Fruit fly (Drosophila melanogaster) whole organism, embryonic: ENCODE results near the gene Nulp1.

Experiments
- ATbp ChIP-seq: fragments of 200-800 bp; sonication (Bioruptor generic); optimal IDR thresholded peaks from 2 replicates; lab custom pipeline; 2017; ENCODE audit warnings: missing biosample characterization, mild to moderate bottlenecking, missing genetic modification characterization, missing genetic modification reagents
- Aef1 ChIP-seq: fragments of 200-800 bp; sonication (Bioruptor generic); IDR thresholded peaks from 3 replicates; pipeline ENCODE4 v1.3.6; 2022; ENCODE audit warnings: missing biosample characterization, missing genetic modification characterization
- CG10543 ChIP-seq: fragments of 200-800 bp; sonication (Bioruptor generic); optimal IDR thresholded peaks from 3 replicates; lab custom pipeline; 2017; ENCODE audit warnings: missing biosample characterization, mild to moderate bottlenecking, missing genetic modification characterization, moderate library complexity
- CG12942 ChIP-seq: fragments of 200-800 bp; sonication (Bioruptor generic); optimal IDR thresholded peaks from 3 replicates; lab custom pipeline; 2016; ENCODE audit warnings: missing biosample characterization, missing genetic modification characterization
- CG13287 ChIP-seq: fragments of 200-800 bp; sonication (Bioruptor generic); IDR thresholded peaks from 2 replicates; pipeline ENCODE4 v1.3.6; 2022; ENCODE audit warnings: missing biosample characterization, missing genetic modification characterization; ENCODE audit not compliant: partially characterized antibody
- CG13894 ChIP-seq: fragments of 200-800 bp; sonication (Bioruptor generic); optimal IDR thresholded peaks from 3 replicates; lab custom pipeline; 2018; ENCODE audit warnings: missing biosample characterization, mild to moderate bottlenecking, missing genetic modification characterization, moderate library complexity
- CG14667 ChIP-seq: fragments of 200-800 bp; sonication (Bioruptor generic); IDR thresholded peaks from 2 replicates; pipeline ENCODE4 v1.3.6; 2022; ENCODE audit warnings: missing biosample characterization, missing genetic modification characterization
- CG15269 ChIP-seq: fragments of 200-800 bp; sonication (Bioruptor generic); optimal IDR thresholded peaks from 2 replicates; lab custom pipeline; 2018; ENCODE audit warnings: missing biosample characterization, mild to moderate bottlenecking, missing genetic modification characterization, moderate library complexity
- CG15696 ChIP-seq: fragments of 200-800 bp; sonication (Bioruptor generic); optimal IDR thresholded peaks from 2 replicates; lab custom pipeline; 2019; ENCODE audit warnings: missing biosample characterization, mild to moderate bottlenecking, missing genetic modification characterization, moderate library complexity
- CG17359 ChIP-seq: fragments of 200-800 bp; sonication (Bioruptor generic); optimal IDR thresholded peaks from 3 replicates; lab custom pipeline; 2018; ENCODE audit warnings: missing biosample characterization, mild to moderate bottlenecking, missing genetic modification characterization, moderate library complexity
- CG1792 ChIP-seq: fragments of 200-800 bp; sonication (Bioruptor generic); optimal IDR thresholded peaks from 2 replicates; lab custom pipeline; 2016; ENCODE audit warnings: missing biosample characterization, missing genetic modification characterization
- CG18011 ChIP-seq: fragments of 200-800 bp; sonication (Bioruptor generic); optimal IDR thresholded peaks from 2 replicates; lab custom pipeline; 2017; ENCODE audit warnings: missing biosample characterization, missing genetic modification characterization, mild to moderate bottlenecking, moderate library complexity, missing genotype
- CG2199 ChIP-seq: fragments of 200-800 bp; sonication (Bioruptor generic); IDR thresholded peaks from 3 replicates; pipeline ENCODE4 v1.3.6; 2022; ENCODE audit warnings: missing biosample characterization, missing genetic modification characterization
- CG34224 ChIP-seq: fragments of 200-800 bp; sonication (Bioruptor generic); IDR thresholded peaks from 3 replicates; pipeline ENCODE4 v1.3.6; 2022; ENCODE audit warnings: missing biosample characterization, missing genetic modification characterization; ENCODE audit not compliant: partially characterized antibody
- CG6654 ChIP-seq: fragments of 200-800 bp; sonication (Bioruptor generic); optimal IDR thresholded peaks from 2 replicates; lab custom pipeline; 2017; ENCODE audit warnings: missing biosample characterization, mild to moderate bottlenecking, missing genetic modification characterization
- CG8290 ChIP-seq, 3 experiments: fragments of 200-800 bp; sonication (Bioruptor generic); optimal IDR thresholded peaks; 2 replicates each; lab custom pipeline; 2016 to 2019; ENCODE audit warnings: missing biosample characterization in 3 of 3, missing genetic modification characterization in 3 of 3, mild to moderate bottlenecking in 2 of 3, moderate library complexity in 1 of 3
- CG9437 ChIP-seq: fragments of 200-800 bp; sonication (Bioruptor generic); optimal IDR thresholded peaks from 2 replicates; lab custom pipeline; 2018; ENCODE audit warnings: missing biosample characterization, mild to moderate bottlenecking, missing genetic modification characterization
- Dbx ChIP-seq: fragments of 200-800 bp; sonication (Bioruptor generic); IDR thresholded peaks from 3 replicates; pipeline ENCODE4 v1.3.6; 2022; ENCODE audit warnings: missing biosample characterization, missing genetic modification characterization
- Deaf1 ChIP-seq: fragments of 200-800 bp; optimal IDR thresholded peaks from 3 replicates; lab custom pipeline; 2019; ENCODE audit warnings: missing biosample characterization, mild to moderate bottlenecking, missing genetic modification characterization, moderate library complexity
- Dip2 ChIP-seq: fragments of 200-800 bp; sonication (Bioruptor generic); IDR thresholded peaks from 2 replicates; pipeline ENCODE4 v1.3.6; 2022; ENCODE audit warnings: missing biosample characterization, missing genetic modification characterization
- Dref ChIP-seq: fragments of 200-800 bp; sonication (Bioruptor generic); IDR thresholded peaks from 2 replicates; pipeline ENCODE4 v1.3.6; 2022; ENCODE audit warnings: missing biosample characterization, missing genetic modification characterization
- Fer1 ChIP-seq: fragments of 200-800 bp; sonication (Bioruptor generic); optimal IDR thresholded peaks from 2 replicates; lab custom pipeline; 2017; ENCODE audit warnings: missing biosample characterization, mild to moderate bottlenecking, missing genetic modification characterization
- Gsc ChIP-seq: fragments of 200-800 bp; sonication (Bioruptor generic); IDR thresholded peaks from 2 replicates; pipeline ENCODE4 v1.3.6; 2022; ENCODE audit warnings: missing biosample characterization, missing genetic modification characterization
- MBD-R2 ChIP-seq: fragments of 200-800 bp; sonication (Bioruptor generic); IDR thresholded peaks from 2 replicates; pipeline ENCODE4 v1.3.6; 2022; ENCODE audit warnings: missing biosample characterization, missing genetic modification characterization
- Mad ChIP-seq: fragments of 200-800 bp; sonication (Bioruptor generic); optimal IDR thresholded peaks from 2 replicates; lab custom pipeline; 2016; ENCODE audit warnings: missing biosample characterization, missing genetic modification characterization
- Med ChIP-seq: fragments of 200-800 bp; sonication (Bioruptor generic); peaks from one replicate; lab custom pipeline; 2016; ENCODE audit warnings: missing biosample characterization, missing genetic modification characterization, mild to moderate bottlenecking, inconsistent platforms, moderate library complexity
- Mrtf ChIP-seq: fragments of 200-800 bp; sonication (Bioruptor generic); IDR thresholded peaks from 3 replicates; pipeline ENCODE4 v1.3.6; 2022; ENCODE audit warnings: missing biosample characterization, missing genetic modification characterization
- Oaz ChIP-seq: fragments of 200-800 bp; sonication (Bioruptor generic); IDR thresholded peaks from 2 replicates; pipeline ENCODE4 v1.3.6; 2022; ENCODE audit warnings: missing biosample characterization, missing genetic modification characterization
- Pdp1 ChIP-seq, 2 experiments: fragments of 200-800 bp; sonication (Bioruptor generic); optimal IDR thresholded peaks; 3 replicates each; lab custom pipeline; 2016; ENCODE audit warnings: missing biosample characterization in 2 of 2, missing genetic modification characterization in 2 of 2, mild to moderate bottlenecking in 1 of 2, moderate library complexity in 1 of 2
- Sin3A ChIP-seq: fragments of >200 bp; optimal IDR thresholded peaks from 2 replicates; lab custom pipeline; 2018
- Spps ChIP-seq: fragments of 200-800 bp; sonication (Bioruptor generic); optimal IDR thresholded peaks from 2 replicates; lab custom pipeline; 2018; ENCODE audit warnings: missing biosample characterization, mild to moderate bottlenecking, missing genetic modification characterization
- Vsx1 ChIP-seq: fragments of 200-800 bp; sonication (Bioruptor generic); optimal IDR thresholded peaks from 2 replicates; lab custom pipeline; 2017; ENCODE audit warnings: missing biosample characterization, mild to moderate bottlenecking, missing genetic modification characterization, missing genetic modification reagents
- abd-A ChIP-seq: fragments of 200-800 bp; sonication (Bioruptor generic); optimal IDR thresholded peaks from 3 replicates; lab custom pipeline; 2019; ENCODE audit warnings: missing biosample characterization, mild to moderate bottlenecking, missing genetic modification characterization, moderate library complexity
- ac ChIP-seq: fragments of 200-800 bp; sonication (Bioruptor generic); optimal IDR thresholded peaks from 3 replicates; lab custom pipeline; 2017; ENCODE audit warnings: missing biosample characterization, mild to moderate bottlenecking, missing genetic modification characterization
- az2 ChIP-seq: fragments of 200-800 bp; sonication (Bioruptor generic); optimal IDR thresholded peaks from 3 replicates; lab custom pipeline; 2016; ENCODE audit warnings: missing biosample characterization, missing genetic modification characterization
- br ChIP-seq: fragments of >200 bp; optimal IDR thresholded peaks from 2 replicates; lab custom pipeline; 2017
- caup ChIP-seq: fragments of 200-800 bp; sonication (Bioruptor generic); optimal IDR thresholded peaks from 3 replicates; lab custom pipeline; 2017; ENCODE audit warnings: missing biosample characterization, mild to moderate bottlenecking, missing genetic modification characterization, moderate library complexity; ENCODE audit not compliant: severe bottlenecking
- dmrt11E ChIP-seq: fragments of 200-800 bp; sonication (Bioruptor generic); optimal IDR thresholded peaks from 3 replicates; lab custom pipeline; 2018; ENCODE audit warnings: missing biosample characterization, mild to moderate bottlenecking, missing genetic modification characterization, moderate library complexity
- fd64A ChIP-seq: fragments of 200-800 bp; sonication (Bioruptor generic); optimal IDR thresholded peaks from 3 replicates; lab custom pipeline; 2018; ENCODE audit warnings: missing biosample characterization, mild to moderate bottlenecking, missing genetic modification characterization
- kay ChIP-seq: fragments of 200-800 bp; sonication (Bioruptor generic); optimal IDR thresholded peaks from 2 replicates; lab custom pipeline; 2016; ENCODE audit warnings: missing biosample characterization, missing genetic modification characterization
- ken ChIP-seq: fragments of 200-800 bp; sonication (Bioruptor generic); IDR thresholded peaks from 3 replicates; pipeline ENCODE4 v1.3.6; 2022; ENCODE audit warnings: missing biosample characterization, missing genetic modification characterization
- lilli ChIP-seq: fragments of 200-800 bp; sonication (Bioruptor generic); optimal IDR thresholded peaks from 3 replicates; lab custom pipeline; 2016; ENCODE audit warnings: missing biosample characterization, missing genetic modification characterization
- nerfin-2 ChIP-seq: fragments of 200-800 bp; sonication (Bioruptor generic); IDR thresholded peaks from 2 replicates; pipeline ENCODE4 v1.3.6; 2022; ENCODE audit warnings: missing biosample characterization, missing genetic modification characterization; ENCODE audit not compliant: partially characterized antibody
- oc ChIP-seq: fragments of 200-800 bp; sonication (Bioruptor generic); optimal IDR thresholded peaks from 2 replicates; lab custom pipeline; 2018; ENCODE audit warnings: missing biosample characterization, mild to moderate bottlenecking, missing genetic modification characterization, moderate library complexity
- p53 ChIP-seq: fragments of 200-800 bp; sonication (Bioruptor generic); optimal IDR thresholded peaks from 2 replicates; lab custom pipeline; 2016; ENCODE audit warnings: missing biosample characterization, missing genetic modification characterization
- peb ChIP-seq: fragments of 200-800 bp; sonication (Bioruptor generic); IDR thresholded peaks from 2 replicates; pipeline ENCODE4 v1.3.6; 2022; ENCODE audit warnings: missing biosample characterization, missing genetic modification characterization
- phol ChIP-seq: fragments of 200-800 bp; sonication (Bioruptor generic); optimal IDR thresholded peaks from 3 replicates; lab custom pipeline; 2018; ENCODE audit warnings: missing biosample characterization, mild to moderate bottlenecking, missing genetic modification characterization, moderate library complexity
- pita ChIP-seq: fragments of 200-800 bp; sonication (Bioruptor generic); optimal IDR thresholded peaks from 2 replicates; lab custom pipeline; 2017; ENCODE audit warnings: missing biosample characterization, mild to moderate bottlenecking, missing genetic modification characterization
- so ChIP-seq: fragments of 200-800 bp; sonication (Bioruptor generic); IDR thresholded peaks from 3 replicates; pipeline ENCODE4 v1.3.6; 2022; ENCODE audit warnings: missing biosample characterization, missing genetic modification characterization
- sqz ChIP-seq: fragments of 200-800 bp; sonication (Bioruptor generic); optimal IDR thresholded peaks from 3 replicates; lab custom pipeline; 2018; ENCODE audit warnings: missing biosample characterization, mild to moderate bottlenecking, missing genetic modification characterization
- trh ChIP-seq: fragments of 200-800 bp; sonication (Bioruptor generic); optimal IDR thresholded peaks from 2 replicates; lab custom pipeline; 2016; ENCODE audit warnings: missing biosample characterization, missing genetic modification characterization
- vvl ChIP-seq: fragments of 200-800 bp; sonication (Bioruptor generic); IDR thresholded peaks from 2 replicates; pipeline ENCODE4 v1.3.6; 2022; ENCODE audit warnings: missing biosample characterization, missing genetic modification characterization
- z ChIP-seq: fragments of 200-800 bp; sonication (Bioruptor generic); IDR thresholded peaks from 3 replicates; pipeline ENCODE4 v1.3.6; 2022; ENCODE audit warnings: missing biosample characterization, missing genetic modification characterization

The Nulp1 gene

dm6 chr3L:8077207-8077606 lies 33.0 kb upstream of the Nulp1 start (continued):
- TF ChIP-seq so (GFP tag; lab: Robert Waterston, UW): peak; percentile 42; the same call in 1 of the 3 replicates
- TF ChIP-seq br (lab: Kevin White, UChicago): no peak
- no peak for TF ChIP-seq Aef1 (GFP tag; lab: Robert Waterston, UW)
- peak; percentile 34 for TF ChIP-seq CG13894 (tag; lab: Kevin White, UChicago)
- peak; percentile 86; the same call in 1 of the 3 replicates for TF ChIP-seq CG2199 (GFP tag; lab: Robert Waterston, UW)
- no peak for TF ChIP-seq Dbx
- no peak for TF ChIP-seq Mrtf (GFP tag; lab: Robert Waterston, UW)
- TF ChIP-seq CG8290 (GFP tag; optimal IDR thresholded peaks at IDR 0.05; lab: Kevin White, UChicago): no peak
- TF ChIP-seq CG8290 (tag; optimal IDR thresholded peaks at IDR 0.05; lab: Kevin White, UChicago): peak in 1 of 2 experiments; percentile 59
- peak; percentile 23 for TF ChIP-seq caup (GFP tag; lab: Kevin White, UChicago)
- no peak for TF ChIP-seq p53 (GFP tag; lab: Kevin White, UChicago)
- TF ChIP-seq Fer1 (GFP tag; lab: Kevin White, UChicago): peak; percentile 20
- no peak for TF ChIP-seq pita (GFP tag; lab: Kevin White, UChicago)
- TF ChIP-seq CG18011 (GFP tag; lab: Kevin White, UChicago): no peak
- no peak for TF ChIP-seq az2 (GFP tag; lab: Kevin White, UChicago)
- TF ChIP-seq Oaz (GFP tag; lab: Robert Waterston, UW): no peak
- TF ChIP-seq ken: no peak; the same call in 2 of the 3 replicates
- no peak for TF ChIP-seq Dref
- TF ChIP-seq Spps (tag; lab: Kevin White, UChicago): no peak
- TF ChIP-seq CG1792: no peak
- no peak for TF ChIP-seq MBD-R2
- no peak for TF ChIP-seq CG14667 (GFP tag; lab: Robert Waterston, UW)
- no peak for TF ChIP-seq CG9437 (GFP tag; lab: Kevin White, UChicago)
- TF ChIP-seq phol (tag; lab: Kevin White, UChicago): no peak
- no peak for TF ChIP-seq Sin3A
- peak; percentile 43 for TF ChIP-seq Deaf1 (tag; lab: Kevin White, UChicago)
- peak; percentile 18 for TF ChIP-seq oc (tag; lab: Kevin White, UChicago)
- peak; percentile 46 for TF ChIP-seq CG15269 (tag; lab: Kevin White, UChicago)
- TF ChIP-seq peb: no peak
- TF ChIP-seq CG10543 (GFP tag; lab: Kevin White, UChicago): no peak
- 0 out of 2 replicates have a peak, but pooled peaks have one; percentile 28 for TF ChIP-seq CG13287
- TF ChIP-seq ac (GFP tag; lab: Kevin White, UChicago): no peak
- no peak; the same call in 2 of the 3 replicates for TF ChIP-seq CG34224 (GFP tag; lab: Robert Waterston, UW)
- no peak for TF ChIP-seq CG6654 (GFP tag; lab: Kevin White, UChicago)
- TF ChIP-seq lilli: peak; percentile 16
- TF ChIP-seq fd64A (GFP tag; lab: Kevin White, UChicago): no peak
- no peak for TF ChIP-seq dmrt11E
- no peak for TF ChIP-seq CG12942
- no peak for TF ChIP-seq Gsc
- no peak for TF ChIP-seq CG15696
- no peak for TF ChIP-seq Dip2 (GFP tag; lab: Robert Waterston, UW)

DNA sequence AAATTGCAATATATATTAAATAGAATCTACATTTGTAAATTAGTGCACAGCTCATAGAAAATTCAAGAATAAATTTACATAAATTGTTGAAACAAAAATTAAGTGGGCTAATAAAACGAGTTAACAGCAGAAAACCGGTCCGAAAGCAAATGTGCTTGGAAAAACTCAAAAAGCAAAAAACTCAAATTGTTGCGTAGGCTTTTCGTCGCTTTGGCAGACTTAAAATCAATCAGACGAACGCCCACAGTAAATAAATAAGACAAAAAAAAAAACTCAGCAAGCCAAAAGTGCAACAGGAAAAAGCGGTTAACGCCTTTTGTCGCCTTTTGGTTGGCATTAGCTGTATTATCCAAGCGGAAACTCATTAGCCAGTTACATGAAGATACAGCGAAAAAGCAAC lies 32.2 kb upstream of the Nulp1 start:
- TF ChIP-seq ATbp (GFP tag; lab: Kevin White, UChicago) (no peak), CG17359 (tag; lab: Kevin White, UChicago) (no peak), Mad (GFP tag; lab: Kevin White, UChicago) (no peak), abd-A (tag; lab: Kevin White, UChicago) (peak; percentile 17), Vsx1 (peak; percentile 54), z (peak; percentile 53; the same call in 1 of the 3 replicates), sqz (GFP tag; lab: Kevin White, UChicago) (peak; percentile 67), vvl (GFP tag; lab: Robert Waterston, UW) (peak; percentile 81), kay (GFP tag; lab: Kevin White, UChicago) (no peak), Med (GFP tag; lab: Kevin White, UChicago) (no peak), nerfin-2 (peak; percentile 41; the same call in 1 of the 2 replicates), trh (GFP tag; lab: Kevin White, UChicago) (no peak), Pdp1 (GFP tag; optimal IDR thresholded peaks at IDR 0.05; lab: Kevin White, UChicago) (peak in 1 of 2 experiments; percentile 11)
